Fruit fly (Drosophila melanogaster) whole organism, pupa: ENCODE results near the gene bgm.

Experiments
- CG10348 ChIP-seq: fragments of 200-800 bp; sonication (Bioruptor generic); IDR thresholded peaks from 2 replicates; pipeline ENCODE4 v1.3.6; 2022; ENCODE audit warnings: missing biosample characterization, missing genetic modification characterization
- CG12605 ChIP-seq: fragments of 200-800 bp; sonication (Bioruptor generic); IDR thresholded peaks from 2 replicates; pipeline ENCODE4 v1.3.6; 2022; ENCODE audit warnings: missing biosample characterization, missing genetic modification characterization
- CG13204 ChIP-seq: fragments of 200-800 bp; sonication (Bioruptor generic); optimal IDR thresholded peaks from 2 replicates; lab custom pipeline; 2018; ENCODE audit warnings: missing biosample characterization, mild to moderate bottlenecking, missing genetic modification characterization, moderate library complexity
- CG14655 ChIP-seq: fragments of 200-800 bp; sonication (Bioruptor generic); optimal IDR thresholded peaks from 3 replicates; lab custom pipeline; 2017; ENCODE audit warnings: mild to moderate bottlenecking, missing biosample characterization, missing genetic modification reagents, missing genetic modification characterization
- CG15710 ChIP-seq: fragments of 200-800 bp; sonication (Bioruptor generic); optimal IDR thresholded peaks from 2 replicates; lab custom pipeline; 2018; ENCODE audit warnings: missing biosample characterization, mild to moderate bottlenecking, missing genetic modification characterization, moderate library complexity
- CG17806 ChIP-seq: fragments of 200-800 bp; sonication (Bioruptor generic); optimal IDR thresholded peaks from 2 replicates; lab custom pipeline; 2018; ENCODE audit warnings: missing biosample characterization, mild to moderate bottlenecking, missing genetic modification characterization, moderate library complexity
- CG32121 ChIP-seq: fragments of 200-800 bp; sonication (Bioruptor generic); IDR thresholded peaks from 2 replicates; pipeline ENCODE4 v1.3.6; 2022; ENCODE audit warnings: missing biosample characterization, missing genetic modification characterization
- CG34367 ChIP-seq: fragments of 200-800 bp; sonication (Bioruptor generic); optimal IDR thresholded peaks from 2 replicates; lab custom pipeline; 2018; ENCODE audit warnings: missing biosample characterization, mild to moderate bottlenecking, missing genetic modification characterization
- CG4496 ChIP-seq: fragments of 200-800 bp; sonication (Bioruptor generic); IDR thresholded peaks from 3 replicates; pipeline ENCODE4 v1.3.6; 2022; ENCODE audit warnings: missing biosample characterization, missing genetic modification characterization
- CG8159 ChIP-seq: fragments of 200-800 bp; sonication (Bioruptor generic); optimal IDR thresholded peaks from 3 replicates; lab custom pipeline; 2018; ENCODE audit warnings: missing biosample characterization, mild to moderate bottlenecking, missing genetic modification characterization, moderate library complexity
- CG8301 ChIP-seq: fragments of 200-800 bp; sonication (Bioruptor generic); optimal IDR thresholded peaks from 2 replicates; lab custom pipeline; 2018; ENCODE audit warnings: missing biosample characterization, mild to moderate bottlenecking, missing genetic modification characterization
- CG9948 ChIP-seq: fragments of 200-800 bp; sonication (Bioruptor generic); optimal IDR thresholded peaks from 2 replicates; lab custom pipeline; 2018; ENCODE audit warnings: missing biosample characterization, mild to moderate bottlenecking, missing genetic modification characterization, moderate library complexity
- D1 ChIP-seq: fragments of 200-800 bp; sonication (Bioruptor generic); optimal IDR thresholded peaks from 2 replicates; lab custom pipeline; 2018; ENCODE audit warnings: missing biosample characterization, mild to moderate bottlenecking, missing genetic modification characterization, moderate library complexity
- EcR ChIP-seq: fragments of 200-800 bp; sonication (Bioruptor generic); optimal IDR thresholded peaks from 3 replicates; lab custom pipeline; 2019; ENCODE audit warnings: missing biosample characterization, missing genetic modification characterization, mild to moderate bottlenecking, moderate library complexity, missing genetic modification reagents
- Ets98B ChIP-seq: fragments of 200-800 bp; sonication (Bioruptor generic); IDR thresholded peaks from 2 replicates; pipeline ENCODE4 v1.3.6; 2022; ENCODE audit warnings: missing biosample characterization, missing genetic modification characterization
- Pif1A ChIP-seq: fragments of 200-800 bp; sonication (Bioruptor generic); optimal IDR thresholded peaks from 3 replicates; lab custom pipeline; 2016; ENCODE audit warnings: missing biosample characterization, missing genetic modification characterization
- Pif1B ChIP-seq: fragments of 200-800 bp; sonication (Bioruptor generic); optimal IDR thresholded peaks from 3 replicates; lab custom pipeline; 2016; ENCODE audit warnings: missing biosample characterization, missing genetic modification characterization
- Snoo ChIP-seq: fragments of 200-800 bp; sonication (Bioruptor generic); optimal IDR thresholded peaks from 3 replicates; lab custom pipeline; 2017; ENCODE audit warnings: missing biosample characterization, mild to moderate bottlenecking, missing genetic modification characterization, inconsistent platforms
- fd96Ca ChIP-seq: fragments of 200-800 bp; sonication (Bioruptor generic); IDR thresholded peaks from 3 replicates; pipeline ENCODE4 v1.3.6; 2022; ENCODE audit warnings: missing biosample characterization, missing genetic modification characterization
- gl ChIP-seq: fragments of 200-800 bp; sonication (Bioruptor generic); optimal IDR thresholded peaks from 2 replicates; lab custom pipeline; 2018; ENCODE audit warnings: missing biosample characterization, mild to moderate bottlenecking, missing genetic modification characterization
- rn ChIP-seq: fragments of 200-800 bp; sonication (Bioruptor generic); IDR thresholded peaks from 2 replicates; pipeline ENCODE4 v1.3.6; 2022; ENCODE audit warnings: missing biosample characterization, missing genetic modification characterization

Gene bgm

DNA sequence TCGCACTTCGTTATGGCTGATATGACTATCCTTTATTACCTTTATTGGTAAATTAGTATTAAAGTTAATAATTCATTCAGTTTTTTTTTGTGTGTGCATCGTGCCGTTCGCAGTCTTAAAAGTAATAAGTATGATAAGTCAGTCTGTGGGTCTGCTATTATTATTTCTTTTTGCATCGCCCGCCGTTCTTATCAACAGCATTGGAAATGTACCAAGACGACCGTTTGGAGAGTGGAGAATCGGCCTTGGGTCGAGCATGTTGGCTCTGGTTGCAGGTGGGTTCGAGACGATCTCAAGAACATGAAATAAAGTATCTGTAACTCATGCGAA is 7.7 kb downstream of the bgm start:
- TF ChIP-seq Ets98B (GFP tag; lab: Robert Waterston, UW), result no peak
- no peak for TF ChIP-seq fd96Ca (GFP tag; lab: Robert Waterston, UW)
- TF ChIP-seq CG12605 (GFP tag; lab: Robert Waterston, UW), result no peak
- no peak for TF ChIP-seq CG14655
- no peak for TF ChIP-seq Snoo (tag; lab: Kevin White, UChicago)
- no peak for TF ChIP-seq CG17806 (tag; lab: Kevin White, UChicago)
- TF ChIP-seq CG4496, result no peak
- TF ChIP-seq gl (tag; lab: Kevin White, UChicago), result no peak
- TF ChIP-seq, all 21 proteins: peak for 0

DNA sequence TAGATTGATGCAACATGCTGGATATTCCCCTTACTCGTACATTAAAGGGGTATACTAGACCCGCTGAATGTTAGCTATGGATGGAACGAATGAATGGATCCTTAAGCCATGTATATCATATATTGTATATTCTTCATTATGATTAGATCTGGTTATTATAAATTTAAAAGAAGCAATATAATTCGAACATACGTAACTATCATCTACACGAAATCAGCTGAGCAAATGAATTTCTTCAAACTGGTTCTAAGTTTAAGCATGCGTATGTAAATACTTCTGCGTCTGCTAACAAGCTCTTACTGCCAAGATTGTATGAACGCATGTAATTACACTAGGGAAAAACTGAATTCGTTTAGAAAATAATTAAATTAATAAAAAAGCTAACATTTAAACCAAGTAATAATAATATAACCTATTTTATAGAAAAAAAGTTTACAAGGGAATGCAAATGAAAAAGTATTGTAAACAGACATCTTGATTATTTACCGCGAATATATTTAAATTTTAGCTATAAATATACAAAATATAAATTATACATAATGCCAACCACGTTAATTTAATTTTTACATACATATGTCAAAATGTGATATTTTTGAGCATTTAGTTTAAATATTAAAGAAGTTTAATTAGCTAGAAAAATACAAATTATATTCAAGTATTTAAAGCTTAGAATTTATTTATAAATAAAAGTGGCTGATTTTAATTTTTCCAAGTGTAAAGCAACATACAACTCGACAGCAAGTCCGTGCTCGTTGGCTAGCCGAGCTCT is 8.3 kb downstream of the bgm start:
- TF ChIP-seq Pif1B (GFP tag; lab: Kevin White, UChicago) (peak; percentile 74), CG4496 (peak; percentile 92), CG14655 (peak; percentile 66), rn (GFP tag; lab: Robert Waterston, UW) (0 out of 2 replicates have a peak, but pooled peaks have one; percentile 21), Snoo (tag; lab: Kevin White, UChicago) (peak; percentile 0), Pif1A (GFP tag; lab: Kevin White, UChicago) (peak; percentile 75), EcR (GFP tag; lab: Kevin White, UChicago) (no peak), CG15710 (tag; lab: Kevin White, UChicago) (peak; percentile 65), CG9948 (tag; lab: Kevin White, UChicago) (peak; percentile 74), fd96Ca (GFP tag; lab: Robert Waterston, UW) (peak; percentile 73; the same call in 2 of the 3 replicates), CG13204 (no peak), D1 (tag; lab: Kevin White, UChicago) (peak; percentile 51), CG17806 (tag; lab: Kevin White, UChicago) (peak; percentile 60), CG8159 (peak; percentile 78), CG10348 (GFP tag; lab: Robert Waterston, UW) (no peak), CG8301 (tag; lab: Kevin White, UChicago) (peak; percentile 76), CG34367 (peak; percentile 35), CG12605 (GFP tag; lab: Robert Waterston, UW) (peak; percentile 62; the same call in 1 of the 2 replicates), gl (tag; lab: Kevin White, UChicago) (peak; percentile 51), Ets98B (GFP tag; lab: Robert Waterston, UW) (peak; percentile 86), CG32121 (GFP tag; lab: Robert Waterston, UW) (peak; percentile 82)

DNA sequence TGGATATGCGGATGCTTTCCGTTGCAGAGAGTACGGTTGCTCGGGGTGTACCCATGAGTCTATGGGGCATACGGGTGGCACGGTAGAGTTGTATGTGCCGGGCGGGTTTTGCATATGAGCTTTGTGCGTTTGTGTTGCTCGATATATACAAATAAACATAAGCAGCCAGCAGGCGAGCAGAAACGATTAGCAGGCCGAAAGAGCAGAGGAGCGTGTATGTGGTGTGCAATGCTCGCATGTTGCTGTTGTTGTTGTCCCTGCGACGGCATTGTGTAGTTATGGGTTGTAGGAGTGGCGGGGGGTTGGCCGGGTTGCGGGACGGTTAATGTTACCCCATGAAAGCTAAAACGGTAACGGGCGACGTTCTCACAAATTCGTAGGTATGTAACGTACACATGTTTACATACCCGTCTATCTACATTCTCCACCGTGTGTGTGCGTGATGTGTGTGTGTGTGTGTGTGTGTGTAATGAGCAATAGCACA is 8.9 kb downstream of the bgm start:
- TF ChIP-seq Pif1A (GFP tag; lab: Kevin White, UChicago) (peak; percentile 35), CG13204 (peak; percentile 38), CG12605 (GFP tag; lab: Robert Waterston, UW) (no peak), CG4496 (peak; percentile 96), CG34367 (no peak), Ets98B (GFP tag; lab: Robert Waterston, UW) (peak; percentile 65), fd96Ca (GFP tag; lab: Robert Waterston, UW) (peak; percentile 70)

DNA sequence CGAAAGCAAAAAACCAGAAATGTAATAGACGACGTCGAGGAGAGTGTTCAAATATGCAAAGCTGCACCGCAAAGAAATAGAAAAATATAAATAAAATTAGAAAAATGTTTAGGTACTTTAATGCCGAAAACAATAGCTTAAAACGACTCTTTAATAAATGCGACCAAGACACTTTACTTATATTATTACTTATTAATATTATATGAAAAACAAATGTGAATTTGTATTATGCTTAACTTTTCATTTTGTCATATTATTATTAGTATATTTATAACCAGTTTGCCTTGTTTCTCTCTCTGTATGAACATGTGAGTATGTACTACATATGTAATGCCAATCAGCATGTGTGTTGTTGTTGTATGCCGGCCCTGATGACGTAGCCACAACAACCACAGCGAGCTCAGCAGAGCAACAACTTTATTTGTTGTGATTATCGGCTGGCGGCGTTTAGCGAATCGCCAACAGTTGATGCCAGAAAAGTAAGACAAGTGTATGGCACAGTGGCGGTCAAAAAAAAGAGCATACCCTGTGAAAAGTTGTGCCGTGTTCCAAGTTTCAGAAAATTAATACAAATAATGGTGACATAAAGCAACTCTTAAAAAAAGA is 9.4 kb downstream of the bgm start:
- TF ChIP-seq CG34367 (peak; percentile 80), CG14655 (peak; percentile 97), gl (tag; lab: Kevin White, UChicago) (peak; percentile 49), D1 (tag; lab: Kevin White, UChicago) (peak; percentile 90), Snoo (tag; lab: Kevin White, UChicago) (peak; percentile 64), CG8159 (peak; percentile 92), CG10348 (GFP tag; lab: Robert Waterston, UW) (peak; percentile 71), CG17806 (tag; lab: Kevin White, UChicago) (peak; percentile 89), CG8301 (tag; lab: Kevin White, UChicago) (peak; percentile 95), CG32121 (GFP tag; lab: Robert Waterston, UW) (peak; percentile 95), CG15710 (tag; lab: Kevin White, UChicago) (peak; percentile 82), fd96Ca (GFP tag; lab: Robert Waterston, UW) (peak; percentile 89), CG4496 (peak; percentile 93), Ets98B (GFP tag; lab: Robert Waterston, UW) (peak; percentile 83), CG12605 (GFP tag; lab: Robert Waterston, UW) (peak; percentile 88), EcR (GFP tag; lab: Kevin White, UChicago) (peak; percentile 12), Pif1A (GFP tag; lab: Kevin White, UChicago) (peak; percentile 53), CG13204 (peak; percentile 26), Pif1B (GFP tag; lab: Kevin White, UChicago) (peak; percentile 33), rn (GFP tag; lab: Robert Waterston, UW) (peak; percentile 89), CG9948 (tag; lab: Kevin White, UChicago) (peak; percentile 97)
